Fruit fly (Drosophila melanogaster) whole organism, embryonic: Measurements from ENCODE around the gene CG7879.

ENCODE experiments used
- CG11398 ChIP-seq: fragments of 200-800 bp; sonication (Bioruptor generic); optimal IDR thresholded peaks from 2 replicates; lab custom pipeline; 2016; ENCODE audit warnings: missing biosample characterization, missing genetic modification characterization
- CG11504 ChIP-seq: fragments of 200-800 bp; sonication (Bioruptor generic); optimal IDR thresholded peaks from 3 replicates; lab custom pipeline; 2019; ENCODE audit warnings: missing biosample characterization, mild to moderate bottlenecking, missing genetic modification characterization, moderate library complexity
- CG12659 ChIP-seq: fragments of 200-800 bp; sonication (Bioruptor generic); optimal IDR thresholded peaks from 3 replicates; lab custom pipeline; 2017; ENCODE audit warnings: mild to moderate bottlenecking, missing biosample characterization, missing genetic modification reagents, missing genetic modification characterization
- CG12769 ChIP-seq: fragments of 200-800 bp; sonication (Bioruptor generic); optimal IDR thresholded peaks from 2 replicates; lab custom pipeline; 2019; ENCODE audit warnings: missing biosample characterization, mild to moderate bottlenecking, missing genetic modification characterization, moderate library complexity
- CG14014 ChIP-seq: fragments of 200-800 bp; sonication (Bioruptor generic); IDR thresholded peaks from 2 replicates; pipeline ENCODE4 v1.3.6; 2022; ENCODE audit warnings: missing biosample characterization, missing genetic modification characterization
- CG14860 ChIP-seq: fragments of 200-800 bp; sonication (Bioruptor generic); IDR thresholded peaks from 3 replicates; pipeline ENCODE4 v1.3.6; 2022; ENCODE audit warnings: missing biosample characterization, missing genetic modification characterization; ENCODE audit not compliant: partially characterized antibody
- CG15011 ChIP-seq: fragments of 200-800 bp; sonication (Bioruptor generic); optimal IDR thresholded peaks from 3 replicates; lab custom pipeline; 2018; ENCODE audit warnings: missing biosample characterization, mild to moderate bottlenecking, missing genetic modification characterization
- CG15073 ChIP-seq: fragments of 200-800 bp; sonication (Bioruptor generic); optimal IDR thresholded peaks from 2 replicates; lab custom pipeline; 2016; ENCODE audit warnings: missing biosample characterization, missing genetic modification characterization
- CG15514 ChIP-seq: fragments of 200-800 bp; sonication (Bioruptor generic); optimal IDR thresholded peaks from 3 replicates; lab custom pipeline; 2017; ENCODE audit warnings: missing biosample characterization, missing genetic modification characterization, mild to moderate bottlenecking, moderate library complexity, missing genetic modification reagents
- CG1647 ChIP-seq: fragments of 200-800 bp; sonication (Bioruptor generic); optimal IDR thresholded peaks from 3 replicates; lab custom pipeline; 2016; ENCODE audit warnings: missing biosample characterization, missing genetic modification characterization
- CG17361 ChIP-seq: fragments of 200-800 bp; sonication (Bioruptor generic); IDR thresholded peaks from 3 replicates; pipeline ENCODE4 v1.3.6; 2022; ENCODE audit warnings: missing biosample characterization, missing genetic modification characterization
- CG18011 ChIP-seq: fragments of 200-800 bp; sonication (Bioruptor generic); optimal IDR thresholded peaks from 2 replicates; lab custom pipeline; 2017; ENCODE audit warnings: missing biosample characterization, missing genetic modification characterization, mild to moderate bottlenecking, moderate library complexity, missing genotype
- CG2199 ChIP-seq: fragments of 200-800 bp; sonication (Bioruptor generic); IDR thresholded peaks from 3 replicates; pipeline ENCODE4 v1.3.6; 2022; ENCODE audit warnings: missing biosample characterization, missing genetic modification characterization
- CG2712 ChIP-seq: fragments of 200-800 bp; optimal IDR thresholded peaks from 3 replicates; lab custom pipeline; 2019; ENCODE audit warnings: missing biosample characterization, mild to moderate bottlenecking, missing genetic modification characterization, moderate library complexity
- CG32532 ChIP-seq: fragments of 200-800 bp; sonication (Bioruptor generic); IDR thresholded peaks from 2 replicates; pipeline ENCODE4 v1.3.6; 2022; ENCODE audit warnings: missing biosample characterization, missing genetic modification characterization
- CG33557 ChIP-seq: fragments of 200-800 bp; sonication (Bioruptor generic); optimal IDR thresholded peaks from 2 replicates; lab custom pipeline; 2019; ENCODE audit warnings: missing biosample characterization, mild to moderate bottlenecking, missing genetic modification characterization, moderate library complexity
- CG43689 ChIP-seq: fragments of 200-800 bp; sonication (Bioruptor generic); IDR thresholded peaks from 2 replicates; pipeline ENCODE4 v1.3.6; 2022; ENCODE audit warnings: missing biosample characterization, missing genetic modification characterization
- CG8359 ChIP-seq: fragments of 200-800 bp; sonication (Bioruptor generic); optimal IDR thresholded peaks from 2 replicates; lab custom pipeline; 2017; ENCODE audit warnings: missing biosample characterization, mild to moderate bottlenecking, missing genetic modification characterization, borderline replicate concordance
- CG9437 ChIP-seq: fragments of 200-800 bp; sonication (Bioruptor generic); optimal IDR thresholded peaks from 2 replicates; lab custom pipeline; 2018; ENCODE audit warnings: missing biosample characterization, mild to moderate bottlenecking, missing genetic modification characterization
- CTCF ChIP-seq: fragments of 200-800 bp; sonication (Bioruptor generic); optimal IDR thresholded peaks from 2 replicates; lab custom pipeline; 2017; ENCODE audit warnings: missing biosample characterization, mild to moderate bottlenecking, missing genetic modification characterization, moderate library complexity
- Camta ChIP-seq: fragments of 200-800 bp; sonication (Bioruptor generic); optimal IDR thresholded peaks from 2 replicates; lab custom pipeline; 2016; ENCODE audit warnings: missing biosample characterization, missing genetic modification characterization
- D19B ChIP-seq: fragments of 200-800 bp; sonication (Bioruptor generic); optimal IDR thresholded peaks from 2 replicates; lab custom pipeline; 2017; ENCODE audit warnings: missing biosample characterization, mild to moderate bottlenecking, missing genetic modification characterization
- Dip2 ChIP-seq: fragments of 200-800 bp; sonication (Bioruptor generic); IDR thresholded peaks from 2 replicates; pipeline ENCODE4 v1.3.6; 2022; ENCODE audit warnings: missing biosample characterization, missing genetic modification characterization
- E2f2 ChIP-seq: fragments of 200-800 bp; sonication (Bioruptor generic); IDR thresholded peaks from 2 replicates; pipeline ENCODE4 v1.3.6; 2022; ENCODE audit warnings: missing biosample characterization, missing genetic modification characterization
- Eip74EF ChIP-seq, 2 experiments: fragments of 200-800 bp in 1 of 2; fragments of >200 bp in 1 of 2; sonication (Bioruptor generic) in 1 of 2; optimal IDR thresholded peaks; 2 replicates each; lab custom pipeline; 2017 to 2019; ENCODE audit warnings: missing biosample characterization in 2 of 2, missing genetic modification characterization in 2 of 2, mild to moderate bottlenecking in 1 of 2, moderate library complexity in 1 of 2
- H2.0 ChIP-seq: fragments of 200-800 bp; sonication (Bioruptor generic); IDR thresholded peaks from 2 replicates; pipeline ENCODE4 v1.3.6; 2022; ENCODE audit warnings: missing biosample characterization, missing genetic modification characterization
- Hmr ChIP-seq: fragments of 200-800 bp; sonication (Bioruptor generic); optimal IDR thresholded peaks from 3 replicates; lab custom pipeline; 2017; ENCODE audit warnings: mild to moderate bottlenecking, missing biosample characterization, missing genetic modification reagents, missing genetic modification characterization
- Hr51 ChIP-seq, 2 experiments: fragments of 200-800 bp; sonication (Bioruptor generic); optimal IDR thresholded peaks; 2 replicates in 1 of 2; 3 replicates in 1 of 2; lab custom pipeline; 2016 to 2018; ENCODE audit warnings: missing biosample characterization in 2 of 2, missing genetic modification characterization in 2 of 2, mild to moderate bottlenecking in 1 of 2, moderate library complexity in 1 of 2
- Pdp1 ChIP-seq, 2 experiments: fragments of 200-800 bp; sonication (Bioruptor generic); optimal IDR thresholded peaks; 3 replicates each; lab custom pipeline; 2016; ENCODE audit warnings: missing biosample characterization in 2 of 2, missing genetic modification characterization in 2 of 2, mild to moderate bottlenecking in 1 of 2, moderate library complexity in 1 of 2
- ac ChIP-seq: fragments of 200-800 bp; sonication (Bioruptor generic); optimal IDR thresholded peaks from 3 replicates; lab custom pipeline; 2017; ENCODE audit warnings: missing biosample characterization, mild to moderate bottlenecking, missing genetic modification characterization
- ato ChIP-seq: fragments of 200-800 bp; sonication (Bioruptor generic); IDR thresholded peaks from 2 replicates; pipeline ENCODE4 v1.3.6; 2022; ENCODE audit warnings: missing biosample characterization, missing genetic modification characterization; ENCODE audit not compliant: partially characterized antibody
- chinmo ChIP-seq: fragments of 200-800 bp; sonication (Bioruptor generic); IDR thresholded peaks from 4 replicates; pipeline ENCODE4 v1.3.6; 2022; ENCODE audit warnings: missing biosample characterization, missing genetic modification characterization; ENCODE audit not compliant: partially characterized antibody
- chn ChIP-seq: fragments of 200-800 bp; sonication (Bioruptor generic); optimal IDR thresholded peaks from 2 replicates; lab custom pipeline; 2016; ENCODE audit warnings: missing biosample characterization, missing genetic modification characterization
- crol ChIP-seq: fragments of 200-800 bp; sonication (Bioruptor generic); IDR thresholded peaks from 2 replicates; pipeline ENCODE4 v1.3.6; 2022; ENCODE audit warnings: missing biosample characterization, missing genetic modification characterization
- cwo ChIP-seq: fragments of 200-800 bp; sonication (Bioruptor generic); optimal IDR thresholded peaks from 3 replicates; lab custom pipeline; 2017; ENCODE audit warnings: missing biosample characterization, missing genetic modification characterization, mild to moderate bottlenecking, moderate library complexity, missing genetic modification reagents
- ftz-f1 ChIP-seq: fragments of 200-800 bp; sonication (Bioruptor generic); optimal IDR thresholded peaks from 2 replicates; lab custom pipeline; 2016; ENCODE audit warnings: missing biosample characterization, missing genetic modification characterization
- lbe ChIP-seq: fragments of 200-800 bp; sonication (Bioruptor generic); optimal IDR thresholded peaks from 2 replicates; lab custom pipeline; 2016; ENCODE audit warnings: missing biosample characterization, mild to moderate bottlenecking, missing genetic modification characterization
- luna ChIP-seq: fragments of 200-800 bp; sonication (Bioruptor generic); optimal IDR thresholded peaks from 2 replicates; lab custom pipeline; 2016; ENCODE audit warnings: missing biosample characterization, missing genetic modification characterization
- mld ChIP-seq: fragments of 200-800 bp; sonication (Bioruptor generic); IDR thresholded peaks from 3 replicates; pipeline ENCODE4 v1.3.6; 2022; ENCODE audit warnings: missing biosample characterization, missing genetic modification characterization; ENCODE audit not compliant: partially characterized antibody
- peb ChIP-seq: fragments of 200-800 bp; sonication (Bioruptor generic); IDR thresholded peaks from 2 replicates; pipeline ENCODE4 v1.3.6; 2022; ENCODE audit warnings: missing biosample characterization, missing genetic modification characterization
- phol ChIP-seq: fragments of 200-800 bp; sonication (Bioruptor generic); optimal IDR thresholded peaks from 3 replicates; lab custom pipeline; 2018; ENCODE audit warnings: missing biosample characterization, mild to moderate bottlenecking, missing genetic modification characterization, moderate library complexity
- pita ChIP-seq: fragments of 200-800 bp; sonication (Bioruptor generic); optimal IDR thresholded peaks from 2 replicates; lab custom pipeline; 2017; ENCODE audit warnings: missing biosample characterization, mild to moderate bottlenecking, missing genetic modification characterization
- psq ChIP-seq: fragments of 200-800 bp; sonication (Bioruptor generic); optimal IDR thresholded peaks from 2 replicates; lab custom pipeline; 2017; ENCODE audit warnings: missing biosample characterization, missing genetic modification characterization
- pum ChIP-seq: fragments of 200-800 bp; sonication (Bioruptor generic); optimal IDR thresholded peaks from 2 replicates; lab custom pipeline; 2016; ENCODE audit warnings: missing biosample characterization, missing genetic modification characterization
- rib ChIP-seq: fragments of 200-800 bp; sonication (Bioruptor generic); IDR thresholded peaks from 2 replicates; pipeline ENCODE4 v1.3.6; 2022; ENCODE audit warnings: missing biosample characterization, missing genetic modification characterization
- sd ChIP-seq: fragments of 200-800 bp; sonication (Bioruptor generic); optimal IDR thresholded peaks from 3 replicates; lab custom pipeline; 2018; ENCODE audit warnings: missing biosample characterization, mild to moderate bottlenecking, missing genetic modification characterization, moderate library complexity
- sna ChIP-seq: fragments of 200-800 bp; sonication (Bioruptor generic); IDR thresholded peaks from 2 replicates; pipeline ENCODE4 v1.3.6; 2022; ENCODE audit warnings: missing biosample characterization, missing genetic modification characterization; ENCODE audit not compliant: partially characterized antibody
- so ChIP-seq: fragments of 200-800 bp; sonication (Bioruptor generic); IDR thresholded peaks from 3 replicates; pipeline ENCODE4 v1.3.6; 2022; ENCODE audit warnings: missing biosample characterization, missing genetic modification characterization
- tna ChIP-seq: fragments of 200-800 bp; sonication (Bioruptor generic); IDR thresholded peaks from 2 replicates; pipeline ENCODE4 v1.3.6; 2022; ENCODE audit warnings: missing biosample characterization, missing genetic modification characterization; ENCODE audit not compliant: partially characterized antibody
- vvl ChIP-seq: fragments of 200-800 bp; sonication (Bioruptor generic); IDR thresholded peaks from 2 replicates; pipeline ENCODE4 v1.3.6; 2022; ENCODE audit warnings: missing biosample characterization, missing genetic modification characterization

The CG7879 gene

DNA sequence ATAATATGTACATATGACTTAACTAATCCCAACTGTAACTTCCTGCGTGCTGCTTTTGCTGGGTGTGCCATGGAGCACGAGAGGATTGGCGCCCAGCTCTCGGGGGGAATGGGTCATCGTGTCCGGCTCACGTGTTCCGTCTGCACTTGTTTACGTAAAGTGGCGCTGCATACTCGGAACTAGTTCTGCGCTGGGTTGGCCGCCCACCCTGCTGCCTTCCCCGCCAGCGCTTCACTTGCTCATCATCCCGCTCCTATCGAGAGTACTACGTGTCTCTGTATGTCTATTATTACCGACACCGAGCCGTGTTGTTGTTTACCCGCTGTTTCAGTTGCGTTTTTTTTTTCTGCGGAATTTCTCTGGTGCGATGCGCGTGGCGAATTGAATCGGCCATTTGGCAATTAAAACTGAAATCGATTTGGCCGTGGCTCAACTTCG is 18.8 kb downstream of the CG7879 start:
- TF ChIP-seq chinmo (GFP tag; lab: Robert Waterston, UW) (peak; percentile 81; the same call in 1 of the 4 replicates), mld (GFP tag; lab: Robert Waterston, UW) (0 out of 3 replicates have a peak, but pooled peaks have one; percentile 35), CG15514 (GFP tag; lab: Kevin White, UChicago) (peak; percentile 97), CG12659 (GFP tag; lab: Kevin White, UChicago) (no peak), CG14860 (GFP tag; lab: Robert Waterston, UW) (0 out of 3 replicates have a peak, but pooled peaks have one; percentile 38), E2f2 (no peak), CG15073 (no peak), crol (peak; percentile 84), so (peak; percentile 49; the same call in 1 of the 3 replicates), Dip2 (GFP tag; lab: Robert Waterston, UW) (no peak), CG9437 (peak; percentile 83), H2.0 (GFP tag; lab: Robert Waterston, UW) (no peak), Pdp1 (GFP tag; optimal IDR thresholded peaks at IDR 0.05; lab: Kevin White, UChicago) (peak in 1 of 2 experiments; percentile 4), CG12769 (peak; percentile 16), CG2712 (no peak), Eip74EF (GFP tag; optimal IDR thresholded peaks at IDR 0.05; lab: Kevin White, UChicago) (no peak), tna (GFP tag; lab: Robert Waterston, UW) (0 out of 2 replicates have a peak, but pooled peaks have one; percentile 17), CG11398 (GFP tag; lab: Kevin White, UChicago) (no peak), CG2199 (0 out of 3 replicates have a peak, but pooled peaks have one; percentile 27), psq (GFP tag; lab: Kevin White, UChicago) (no peak), ato (GFP tag; lab: Robert Waterston, UW) (0 out of 2 replicates have a peak, but pooled peaks have one; percentile 32), CTCF (GFP tag; lab: Kevin White, UChicago) (peak; percentile 21), Hr51 (GFP tag; optimal IDR thresholded peaks at IDR 0.05; lab: Kevin White, UChicago) (no peak), cwo (GFP tag; lab: Kevin White, UChicago) (peak; percentile 64), sd (tag; lab: Kevin White, UChicago) (peak; percentile 51)

DNA sequence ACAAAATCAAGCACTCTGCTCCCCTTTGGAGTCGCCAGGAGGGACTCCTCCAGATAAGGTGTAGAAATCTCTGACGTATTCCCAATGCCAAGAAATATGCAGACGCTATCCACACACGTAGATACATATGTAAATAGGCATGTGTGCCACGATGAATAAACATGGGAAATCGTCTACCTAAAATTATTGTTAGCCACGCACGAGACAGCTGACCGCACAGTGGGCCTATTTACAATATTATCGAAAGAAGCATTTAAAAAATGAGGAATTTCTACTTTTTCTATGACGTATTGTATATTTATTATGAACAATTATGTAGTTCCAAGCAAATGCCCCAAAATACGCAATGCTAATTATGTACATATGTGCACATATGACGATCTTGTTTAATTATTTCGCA is 19.3 kb downstream of the CG7879 start:
- TF ChIP-seq CG18011 (GFP tag; lab: Kevin White, UChicago) (no peak), CG14014 (peak; percentile 57; the same call in 1 of the 2 replicates), CG32532 (GFP tag; lab: Robert Waterston, UW) (peak; percentile 50; the same call in 1 of the 2 replicates), luna (GFP tag; lab: Kevin White, UChicago) (no peak), lbe (no peak), vvl (GFP tag; lab: Robert Waterston, UW) (peak; percentile 96), CG11504 (tag; lab: Kevin White, UChicago) (peak; percentile 35), pita (GFP tag; lab: Kevin White, UChicago) (no peak), CG8359 (GFP tag; lab: Kevin White, UChicago) (no peak), ac (GFP tag; lab: Kevin White, UChicago) (no peak), peb (GFP tag; lab: Robert Waterston, UW) (0 out of 2 replicates have a peak, but pooled peaks have one; percentile 26), sna (no peak), ftz-f1 (GFP tag; lab: Kevin White, UChicago) (no peak), CG17361 (GFP tag; lab: Robert Waterston, UW) (no peak), pum (GFP tag; lab: Kevin White, UChicago) (no peak), phol (tag; lab: Kevin White, UChicago) (peak; percentile 12), Camta (GFP tag; lab: Kevin White, UChicago) (no peak), psq (GFP tag; lab: Kevin White, UChicago) (no peak), chn (peak; percentile 14), CG43689 (GFP tag; lab: Robert Waterston, UW) (no peak), CG33557 (GFP tag; lab: Kevin White, UChicago) (no peak), Hmr (GFP tag; lab: Kevin White, UChicago) (no peak), rib (GFP tag; lab: Robert Waterston, UW) (no peak), CG1647 (GFP tag; lab: Kevin White, UChicago) (peak; percentile 43), CG15011 (GFP tag; lab: Kevin White, UChicago) (peak; percentile 39), D19B (GFP tag; lab: Kevin White, UChicago) (no peak)
